Fruit fly (Drosophila melanogaster): ENCODE measurements around the gene Argk1.

dm6 chr3L:9044896-9045295 is 20.9 kb downstream of the Argk1 start:
- TF ChIP-seq CG10631 (GFP tag; optimal IDR thresholded peaks at IDR 0.05) (no peak), CG6792 (GFP tag; optimal IDR thresholded peaks at IDR 0.05) (no peak), CG8632 (GFP tag; optimal IDR thresholded peaks at IDR 0.05) (no peak)

Data from whole organism, prepupa.